Fruit fly (Drosophila melanogaster) whole organism, wandering third instar larva: ENCODE data around the gene CG14810.

Source experiments
- CG9705 ChIP-seq: fragments of 200-800 bp; sonication (Bioruptor generic); optimal IDR thresholded peaks from 2 replicates; lab custom pipeline; 2018; ENCODE audit warnings: missing biosample characterization, mild to moderate bottlenecking, missing genetic modification characterization
- Dif ChIP-seq: fragments of 200-275, 200-300 bp; sonication (Bioruptor generic); optimal IDR thresholded peaks from 2 replicates; lab custom pipeline; 2018; ENCODE audit warnings: missing biosample characterization, missing genetic modification characterization; ENCODE audit not compliant: partially characterized antibody
- GATAd ChIP-seq: sonication (Bioruptor generic); optimal IDR thresholded peaks from 2 replicates; lab custom pipeline; 2016; ENCODE audit warnings: missing biosample characterization, missing genetic modification characterization
- Myc ChIP-seq: fragments of >200 bp; optimal IDR thresholded peaks from 2 replicates; lab custom pipeline; 2017
- Rel ChIP-seq, 2 experiments: fragments of 200-800 bp; sonication (Bioruptor generic) in 1 of 2; optimal IDR thresholded peaks; 2 replicates in 1 of 2; 3 replicates in 1 of 2; lab custom pipeline; 2016 to 2019; ENCODE audit warnings: mild to moderate bottlenecking in 2 of 2, missing biosample characterization in 2 of 2, missing genetic modification characterization in 2 of 2, moderate library complexity in 1 of 2
- Sp1 ChIP-seq: fragments of 200-800 bp; sonication (Bioruptor generic); optimal IDR thresholded peaks from 3 replicates; lab custom pipeline; 2019; ENCODE audit warnings: missing biosample characterization, mild to moderate bottlenecking, missing genetic modification characterization, moderate library complexity
- fru ChIP-seq: fragments of 200-800 bp; sonication (Bioruptor generic); optimal IDR thresholded peaks from 3 replicates; lab custom pipeline; 2016; ENCODE audit warnings: missing biosample characterization, mild to moderate bottlenecking, missing genetic modification characterization
- psq ChIP-seq: fragments of 200-800 bp; sonication (Bioruptor generic); optimal IDR thresholded peaks from 3 replicates; lab custom pipeline; 2017; ENCODE audit warnings: missing biosample characterization, mild to moderate bottlenecking, missing genetic modification characterization, moderate library complexity
- tai ChIP-seq: sonication (Bioruptor generic); optimal IDR thresholded peaks from 2 replicates; lab custom pipeline; 2016; ENCODE audit warnings: missing biosample characterization, missing genetic modification characterization
- usp ChIP-seq: fragments of >200 bp; optimal IDR thresholded peaks from 2 replicates; lab custom pipeline; 2017; ENCODE audit warnings: missing biosample characterization, missing genetic modification characterization

dm6 chrX:1832699-1833098 is 12.6 kb upstream of the CG14810 start:
- TF ChIP-seq Dif (GFP tag; lab: Kevin White, UChicago) (no peak), fru (no peak), CG9705 (GFP tag; lab: Kevin White, UChicago) (no peak), Sp1 (GFP tag; lab: Kevin White, UChicago) (no peak), Myc (lab: Kevin White, UChicago) (no peak), psq (GFP tag; lab: Kevin White, UChicago) (no peak), Rel (GFP tag; optimal IDR thresholded peaks at IDR 0.05; lab: Kevin White, UChicago) (no peak), Rel (tag; optimal IDR thresholded peaks at IDR 0.05; lab: Kevin White, UChicago) (no peak), GATAd (no peak), usp (GFP tag; lab: Kevin White, UChicago) (no peak), tai (GFP tag; lab: Kevin White, UChicago) (no peak)
